Fruit fly (Drosophila melanogaster): ENCODE measurements around the gene Jhbp2.

DNA sequence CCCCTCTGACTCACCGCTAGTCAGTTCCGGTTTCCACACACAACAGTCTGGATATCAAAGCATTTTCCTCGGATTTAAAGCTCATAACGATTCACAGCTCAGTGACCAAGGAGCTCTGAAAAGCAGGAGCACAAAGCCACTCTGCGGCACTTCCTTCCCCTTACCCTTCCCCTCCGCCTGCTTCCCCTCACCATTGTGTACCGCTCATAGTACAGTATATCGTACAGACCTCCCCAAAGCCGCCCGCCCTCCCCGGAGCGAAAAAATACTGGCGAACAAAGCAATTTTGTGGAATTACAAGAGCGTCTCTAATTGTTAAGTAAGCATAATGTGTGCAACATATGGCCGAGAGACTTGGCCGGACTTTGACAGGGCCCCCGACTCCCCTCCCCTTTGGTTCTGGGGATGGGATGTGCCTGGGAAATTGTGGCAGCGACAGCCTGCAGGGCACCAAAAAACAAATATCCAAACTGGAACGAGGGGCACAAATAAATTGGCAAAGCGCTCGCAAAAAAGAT lies 20.0 kb upstream of the Jhbp2 start:
- TF ChIP-seq h (GFP tag; optimal IDR thresholded peaks at IDR 0.05) (no peak), Sp1 (GFP tag; optimal IDR thresholded peaks at IDR 0.05) (no peak), pan (optimal IDR thresholded peaks at IDR 0.05) (no peak), OdsH (GFP tag; optimal IDR thresholded peaks at IDR 0.05) (no peak), GATAd (GFP tag; optimal IDR thresholded peaks at IDR 0.05) (no peak), Jra (GFP tag; optimal IDR thresholded peaks at IDR 0.05) (no peak), Vsx2 (GFP tag; optimal IDR thresholded peaks at IDR 0.05; ENCODE audit: partially characterized antibody) (no peak), psq (GFP tag; optimal IDR thresholded peaks at IDR 0.05) (no peak), brk (GFP tag; optimal IDR thresholded peaks at IDR 0.05) (no peak), Hnf4 (GFP tag; optimal IDR thresholded peaks at IDR 0.05) (no peak), HLH106 (tag; optimal IDR thresholded peaks at IDR 0.05) (no peak), N (GFP tag; optimal IDR thresholded peaks at IDR 0.05) (no peak)

All from whole organism, wandering third instar larva.